Worm (Caenorhabditis elegans) whole organism, L4 larva: ENCODE measurements around the gene nhr-252.

Source experiments
- D1046.2 ChIP-seq: fragments of 200-800 bp; sonication (Bioruptor generic); IDR thresholded peaks from 2 replicates; pipeline ENCODE4 v1.3.6; 2022; ENCODE audit warnings: missing genetic modification characterization, missing compliant biosample characterization
- F44E2.7 ChIP-seq: fragments of 200-800 bp; sonication (Bioruptor generic); IDR thresholded peaks from 2 replicates; pipeline ENCODE4 v2.1.2; 2022; ENCODE audit warnings: missing genetic modification characterization, missing compliant biosample characterization
- F49E8.2 ChIP-seq: sonication (generic microtip); optimal IDR thresholded peaks from 2 replicates; lab custom pipeline; 2016; ENCODE audit warnings: missing compliant biosample characterization, mild to moderate bottlenecking, missing genetic modification characterization, borderline replicate concordance
- aha-1 ChIP-seq: fragments of 150-350 bp; peaks from one replicate; lab custom pipeline; 2014; ENCODE audit warnings: missing biosample characterization, missing genetic modification characterization
- ama-1 ChIP-seq: fragments of 150-350 bp; optimal IDR thresholded peaks from 2 replicates; lab custom pipeline; 2014; ENCODE audit warnings: inconsistent platforms, mixed read lengths
- ceh-62 ChIP-seq: sonication (generic microtip); optimal IDR thresholded peaks from 2 replicates; lab custom pipeline; 2017; ENCODE audit warnings: missing biosample characterization, missing genetic modification characterization
- daf-12 ChIP-seq: fragments of 150-350 bp; optimal IDR thresholded peaks from 2 replicates; lab custom pipeline; 2014; ENCODE audit warnings: missing biosample characterization, missing genetic modification reagents, missing genetic modification characterization
- dmd-8 ChIP-seq: fragments of 200-800 bp; sonication (Bioruptor generic); IDR thresholded peaks from 2 replicates; pipeline ENCODE4 v1.3.6; 2022; ENCODE audit warnings: missing genetic modification characterization, missing compliant biosample characterization
- egl-43 ChIP-seq: fragments of 200-800 bp; sonication (Bioruptor generic); IDR thresholded peaks from 2 replicates; pipeline ENCODE4 v1.3.6; 2022; ENCODE audit warnings: missing genetic modification reagents, missing genetic modification characterization, missing compliant biosample characterization
- gei-8 ChIP-seq: fragments of 200-800 bp; sonication (Bioruptor generic); optimal IDR thresholded peaks from 2 replicates; lab custom pipeline; 2018; ENCODE audit warnings: mild to moderate bottlenecking, missing genetic modification characterization, missing compliant biosample characterization
- hlh-11 ChIP-seq: fragments of 200-800 bp; sonication (Bioruptor generic); optimal IDR thresholded peaks from 2 replicates; lab custom pipeline; 2018; ENCODE audit warnings: mild to moderate bottlenecking, missing genetic modification characterization, missing compliant biosample characterization
- hlh-30 ChIP-seq: sonication (generic microtip); optimal IDR thresholded peaks from 2 replicates; lab custom pipeline; 2017; ENCODE audit warnings: antibody characterized with exemption, mild to moderate bottlenecking, missing genetic modification characterization, missing compliant biosample characterization; ENCODE audit not compliant: insufficient read depth
- jun-1 ChIP-seq: fragments of 150-350 bp; optimal IDR thresholded peaks from 2 replicates; lab custom pipeline; 2014; ENCODE audit warnings: missing biosample characterization, missing genetic modification reagents, missing genetic modification characterization
- lim-7 ChIP-seq: fragments of 200-800 bp; sonication (Bioruptor generic); IDR thresholded peaks from 2 replicates; pipeline ENCODE4 v1.3.6; 2022; ENCODE audit warnings: missing genetic modification characterization, missing compliant biosample characterization
- lin-1 ChIP-seq: fragments of 200-800 bp; sonication (Bioruptor generic); IDR thresholded peaks from 2 replicates; pipeline ENCODE4 v1.3.6; 2022; ENCODE audit warnings: missing genetic modification reagents, missing genetic modification characterization, missing compliant biosample characterization
- lsy-2 ChIP-seq, 2 experiments: fragments of 150-350 bp in 1 of 2; sonication (generic microtip) in 1 of 2; optimal IDR thresholded peaks; 2 replicates each; lab custom pipeline; 2014 to 2017; ENCODE audit warnings: missing biosample characterization in 2 of 2, missing genetic modification characterization in 2 of 2
- mdl-1 ChIP-seq, 2 experiments: fragments of 150-350 bp in 1 of 2; sonication (generic microtip) in 1 of 2; optimal IDR thresholded peaks; 2 replicates each; lab custom pipeline; 2014 to 2017; ENCODE audit warnings: missing biosample characterization in 2 of 2, missing genetic modification characterization in 2 of 2
- mep-1 ChIP-seq: fragments of 150-350 bp; sonication (generic microtip); optimal IDR thresholded peaks from 3 replicates; lab custom pipeline; 2014; ENCODE audit warnings: missing biosample characterization, missing genetic modification characterization
- mxl-2 ChIP-seq: fragments of 200-800 bp; sonication (Bioruptor generic); conservative IDR thresholded peaks from 2 replicates; pipeline ENCODE4 v1.3.6; 2022; ENCODE audit warnings: missing genetic modification reagents, missing genetic modification characterization, missing compliant biosample characterization
- mxl-3 ChIP-seq: fragments of 200-800 bp; sonication (Bioruptor generic); optimal IDR thresholded peaks from 2 replicates; lab custom pipeline; 2018; ENCODE audit warnings: mild to moderate bottlenecking, missing genetic modification characterization, missing compliant biosample characterization
- nhr-10 ChIP-seq: fragments of 150-350 bp; optimal IDR thresholded peaks from 2 replicates; lab custom pipeline; 2014; ENCODE audit warnings: missing biosample characterization, missing genetic modification characterization
- nhr-111 ChIP-seq: fragments of 200-800 bp; sonication (Bioruptor generic); optimal IDR thresholded peaks from 2 replicates; lab custom pipeline; 2018; ENCODE audit warnings: mild to moderate bottlenecking, missing genetic modification characterization, missing compliant biosample characterization
- nhr-237 ChIP-seq: sonication (generic microtip); optimal IDR thresholded peaks from 2 replicates; lab custom pipeline; 2017; ENCODE audit warnings: missing biosample characterization, missing genetic modification characterization
- nhr-28 ChIP-seq: fragments of 150-350 bp; optimal IDR thresholded peaks from 2 replicates; lab custom pipeline; 2014; ENCODE audit warnings: missing biosample characterization, missing genetic modification characterization
- nhr-48 ChIP-seq: sonication (generic microtip); optimal IDR thresholded peaks from 2 replicates; lab custom pipeline; 2016; ENCODE audit warnings: mild to moderate bottlenecking, missing genetic modification characterization, missing compliant biosample characterization
- nhr-77 ChIP-seq: fragments of 150-350 bp; optimal IDR thresholded peaks from 2 replicates; lab custom pipeline; 2014; ENCODE audit warnings: missing biosample characterization, missing genetic modification characterization
- pqm-1 ChIP-seq: sonication (generic microtip); optimal IDR thresholded peaks from 2 replicates; lab custom pipeline; 2017; ENCODE audit warnings: missing biosample characterization, missing genetic modification characterization
- rbr-2 ChIP-seq: sonication (generic microtip); optimal IDR thresholded peaks from 2 replicates; lab custom pipeline; 2016; ENCODE audit warnings: missing genotype, missing genetic modification characterization, missing compliant biosample characterization
- saeg-2 ChIP-seq: fragments of 200-800 bp; sonication (Bioruptor generic); IDR thresholded peaks from 2 replicates; pipeline ENCODE4 v1.3.6; 2022; ENCODE audit warnings: missing genetic modification reagents, missing genetic modification characterization, missing compliant biosample characterization
- set-16 ChIP-seq: fragments of 200-800 bp; sonication (Bioruptor generic); IDR thresholded peaks from 2 replicates; pipeline ENCODE4 v1.3.6; 2022; ENCODE audit warnings: missing genetic modification reagents, missing genetic modification characterization, missing compliant biosample characterization
- snpc-4 ChIP-seq: fragments of 150-350 bp; optimal IDR thresholded peaks from 2 replicates; lab custom pipeline; 2014; ENCODE audit warnings: missing biosample characterization, missing genetic modification characterization
- unc-39 ChIP-seq: sonication (generic microtip); optimal IDR thresholded peaks from 2 replicates; lab custom pipeline; 2017; ENCODE audit warnings: missing biosample characterization, missing genetic modification characterization
- unc-62 ChIP-seq, 3 experiments: fragments of 150-350 bp in 1 of 3; sonication (generic microtip); optimal IDR thresholded peaks in 2 of 3; peaks in 1 of 3; 1 replicate in 1 of 3; 2 replicates in 2 of 3; lab custom pipeline; 2014 to 2017; ENCODE audit warnings: missing biosample characterization in 3 of 3, missing genetic modification characterization in 3 of 3, missing genetic modification reagents in 3 of 3, missing genotype in 1 of 3
- zag-1 ChIP-seq: fragments of 150-350 bp; optimal IDR thresholded peaks from 2 replicates; lab custom pipeline; 2014; ENCODE audit warnings: missing biosample characterization, missing genetic modification characterization
- zip-2 ChIP-seq: fragments of 150-350 bp; optimal IDR thresholded peaks from 2 replicates; lab custom pipeline; 2014; ENCODE audit warnings: missing biosample characterization, missing genetic modification characterization
- ztf-7 ChIP-seq: fragments of 150-350 bp; optimal IDR thresholded peaks from 2 replicates; lab custom pipeline; 2014; ENCODE audit warnings: missing biosample characterization, missing genetic modification characterization

nhr-252 gene

DNA sequence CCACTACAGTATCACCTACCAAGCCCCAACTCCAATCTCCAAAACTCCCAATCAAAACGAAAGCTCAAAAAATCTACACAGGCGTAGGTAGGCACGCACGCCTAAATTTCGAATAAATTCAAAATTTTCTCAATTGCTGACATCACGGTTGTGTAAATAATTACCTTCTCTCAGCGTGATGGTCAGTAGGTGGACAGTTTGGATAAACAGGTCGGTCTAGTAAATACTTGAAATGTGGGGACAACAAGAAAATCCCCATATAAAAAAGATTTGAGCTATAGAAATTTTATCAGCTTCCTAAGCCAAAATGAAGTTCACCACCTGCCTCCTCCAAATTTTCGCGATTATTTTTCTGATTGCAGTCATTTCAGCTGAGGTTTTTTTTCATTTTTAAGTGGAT, 33.7 kb downstream of the nhr-252 start, which contains the start of gene B0554.1 (continued):
- no peak for TF ChIP-seq mdl-1 (tag; optimal IDR thresholded peaks at IDR 0.05; lab: Kevin White, UChicago)
- no peak for TF ChIP-seq snpc-4 (tag; lab: Kevin White, UChicago)

DNA sequence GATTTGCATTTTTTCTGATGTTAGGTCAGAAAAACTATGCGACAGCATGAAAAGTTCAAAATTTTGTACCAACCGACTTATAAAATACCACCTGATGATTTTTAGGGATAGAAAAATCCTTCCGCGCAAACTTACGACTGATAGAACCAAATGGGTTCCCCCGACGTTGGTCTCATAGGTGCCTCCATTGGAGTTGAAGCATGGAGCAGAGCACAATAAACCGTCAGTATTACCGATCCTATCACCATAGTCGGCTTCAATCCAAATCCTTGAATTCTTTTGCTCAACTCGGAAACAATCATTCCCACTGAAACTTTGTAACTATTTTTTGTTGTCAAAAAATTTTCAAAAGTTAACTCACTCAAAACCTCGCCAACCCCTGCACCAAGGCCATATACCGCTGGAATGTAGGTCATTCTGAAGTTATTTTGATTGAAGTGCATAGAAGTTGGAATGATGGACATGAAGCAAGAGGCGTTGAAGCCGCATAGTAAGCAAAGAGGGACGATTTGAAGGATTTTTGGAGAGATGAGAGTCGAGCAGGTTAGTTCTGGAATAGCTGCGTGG, 34.8 kb downstream of the nhr-252 start:
- no peak for TF ChIP-seq D1046.2 (GFP tag; lab: Robert Waterston, UW)
- no peak for TF ChIP-seq gei-8
- TF ChIP-seq F49E8.2 (tag; lab: Kevin White, UChicago) = no peak
- no peak for TF ChIP-seq zip-2 (tag; lab: Kevin White, UChicago)
- TF ChIP-seq aha-1 = peak; percentile 92
- peak in 1 of 2 experiments; percentile 90 for TF ChIP-seq unc-62 (GFP tag; optimal IDR thresholded peaks at IDR 0.05 in 1 of 2; lab: Kevin White, UChicago)
- TF ChIP-seq unc-62 (tag; optimal IDR thresholded peaks at IDR 0.05; lab: Kevin White, UChicago) = no peak
- no peak for TF ChIP-seq lsy-2 (tag; optimal IDR thresholded peaks at IDR 0.05; lab: Kevin White, UChicago)

DNA sequence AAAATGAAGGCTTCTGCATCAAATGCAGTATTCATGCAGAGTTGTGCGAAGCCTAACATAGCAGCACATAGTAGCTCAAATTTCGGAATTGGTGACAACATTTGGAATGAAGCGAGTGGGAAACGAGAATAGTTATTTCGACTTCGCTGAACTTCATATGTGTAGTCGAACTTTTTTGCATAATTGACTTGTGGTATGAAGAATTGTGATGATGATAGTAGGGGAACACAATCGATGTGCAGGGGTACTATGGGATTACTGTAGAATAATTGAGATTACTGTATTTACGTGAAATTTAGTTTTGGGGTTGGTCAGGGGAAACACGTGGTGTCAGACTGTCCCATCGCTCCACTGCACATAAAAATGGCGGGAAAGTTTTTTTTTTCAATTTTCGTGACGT, 36.5 kb downstream of the nhr-252 start, which contains the start of gene B0554.7:
TSS of gene B0554.7 (minus strand) at position 101 of the 400 bp plus-strand sequence.
- TF ChIP-seq aha-1 = peak; percentile 13
- TF ChIP-seq zag-1 = no peak
- TF ChIP-seq, all 104 proteins: peak for 1

DNA sequence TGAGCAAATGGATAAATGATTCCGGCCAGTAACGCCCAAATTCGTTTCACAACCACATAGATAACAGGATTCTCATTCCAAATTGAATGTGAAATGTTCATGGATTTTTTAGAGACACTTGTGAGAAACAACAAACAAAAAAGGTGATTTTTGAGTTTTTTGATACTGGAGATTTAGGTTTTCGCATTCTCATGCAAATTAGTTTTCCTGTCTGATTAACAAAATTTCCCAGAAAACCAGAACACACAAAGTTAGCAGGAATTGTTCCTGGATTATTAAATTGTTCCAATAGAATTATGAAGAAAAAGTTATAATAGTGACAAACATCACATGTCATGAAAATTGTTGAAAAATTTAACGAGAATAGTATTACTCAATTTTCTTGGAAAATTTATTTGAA, 38.8 kb downstream of the nhr-252 start, which contains the start of gene srh-33:
TSS of gene srh-33 (minus strand) at position 101 of the 400 bp plus-strand sequence.
- no peak for TF ChIP-seq hlh-30
- no peak for TF ChIP-seq egl-43 (GFP tag; lab: Robert Waterston, UW)
- TF ChIP-seq nhr-10 (tag; lab: Kevin White, UChicago) = no peak
- no peak for TF ChIP-seq pqm-1
- no peak for TF ChIP-seq set-16 (GFP tag; lab: Robert Waterston, UW)
- TF ChIP-seq ceh-62 = no peak
- TF ChIP-seq nhr-237 (tag; lab: Kevin White, UChicago) = no peak
- TF ChIP-seq ztf-7 (tag; lab: Kevin White, UChicago) = no peak
- TF ChIP-seq nhr-48 = no peak
- TF ChIP-seq mdl-1 (tag; optimal IDR thresholded peaks at IDR 0.05; lab: Kevin White, UChicago) = no peak
- no peak for TF ChIP-seq hlh-11
- TF ChIP-seq rbr-2 = no peak
- no peak for TF ChIP-seq mep-1 (tag; lab: Kevin White, UChicago)
- TF ChIP-seq saeg-2 = no peak
- TF ChIP-seq unc-62 (GFP tag; optimal IDR thresholded peaks at IDR 0.05 in 1 of 2; lab: Kevin White, UChicago) = no peak
- TF ChIP-seq unc-62 (tag; optimal IDR thresholded peaks at IDR 0.05; lab: Kevin White, UChicago) = no peak
- TF ChIP-seq mxl-3 (GFP tag; lab: Kevin White, UChicago) = no peak
- TF ChIP-seq ama-1 (lab: Kevin White, UChicago) = no peak

DNA sequence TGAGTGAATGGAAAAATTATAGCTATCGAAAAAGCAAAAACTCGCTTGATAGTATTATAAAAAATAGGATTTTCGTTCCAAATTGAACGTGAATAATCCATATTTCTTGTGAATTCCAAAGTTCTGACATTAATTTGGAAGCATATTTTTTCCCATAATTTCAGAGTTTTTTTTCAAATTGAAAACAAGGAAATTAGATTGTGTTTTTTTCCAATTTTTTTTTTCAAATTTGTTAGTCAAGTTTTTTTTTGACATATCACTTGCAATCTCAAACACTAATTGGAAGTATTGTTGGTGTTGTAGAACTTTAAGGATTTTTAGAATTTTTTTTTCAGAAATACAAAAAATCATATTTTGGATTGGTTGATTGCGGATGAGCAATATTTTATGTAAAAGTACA, 42.2 kb downstream of the nhr-252 start, which contains the start of gene srh-34:
TSS of gene srh-34 (minus strand) at position 101 of the 400 bp plus-strand sequence.
- no peak for TF ChIP-seq hlh-30
- no peak for TF ChIP-seq nhr-111 (GFP tag; lab: Kevin White, UChicago)
- no peak for TF ChIP-seq egl-43 (GFP tag; lab: Robert Waterston, UW)
- no peak for TF ChIP-seq nhr-77 (tag; lab: Kevin White, UChicago)
- no peak for TF ChIP-seq zag-1
- TF ChIP-seq lim-7 (GFP tag; lab: Robert Waterston, UW) = no peak
- TF ChIP-seq mdl-1 (tag; optimal IDR thresholded peaks at IDR 0.05; lab: Kevin White, UChicago) = no peak
- no peak for TF ChIP-seq rbr-2
- TF ChIP-seq daf-12 (tag; lab: Kevin White, UChicago) = no peak

DNA sequence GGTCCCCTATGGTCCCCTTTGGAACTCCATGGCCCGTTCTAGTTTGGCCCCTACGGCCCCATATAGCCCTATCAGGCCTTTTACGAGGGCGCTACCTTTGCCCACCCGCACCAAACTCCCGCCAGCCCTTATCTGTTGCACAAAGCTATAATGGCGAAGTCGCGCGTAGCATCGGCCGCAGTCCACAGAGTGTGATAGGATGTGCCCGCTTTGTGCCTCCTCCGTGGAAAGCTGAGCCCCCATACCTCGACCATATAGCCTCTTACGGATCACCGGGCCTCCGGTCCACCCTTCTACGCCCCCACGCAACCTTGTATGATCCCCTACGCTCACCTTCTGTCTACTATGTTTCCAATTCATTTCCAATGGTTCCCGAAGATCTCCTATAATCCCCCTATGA, 42.6 kb downstream of the nhr-252 start:
- TF ChIP-seq set-16 (GFP tag; lab: Robert Waterston, UW) (peak; percentile 58), lsy-2 (tag; optimal IDR thresholded peaks at IDR 0.05; lab: Kevin White, UChicago) (no peak), jun-1 (no peak), F44E2.7 (GFP tag; lab: Robert Waterston, UW) (0 out of 2 replicates have a peak, but pooled peaks have one; percentile 9), mxl-2 (GFP tag; lab: Robert Waterston, UW) (no peak), ama-1 (lab: Kevin White, UChicago) (no peak), unc-39 (tag; lab: Kevin White, UChicago) (no peak), dmd-8 (GFP tag; lab: Robert Waterston, UW) (no peak), unc-62 (GFP tag; optimal IDR thresholded peaks at IDR 0.05 in 1 of 2; lab: Kevin White, UChicago) (peak in 1 of 2 experiments; percentile 27), unc-62 (tag; optimal IDR thresholded peaks at IDR 0.05; lab: Kevin White, UChicago) (no peak), lin-1 (GFP tag; lab: Robert Waterston, UW) (no peak), nhr-28 (tag; lab: Kevin White, UChicago) (no peak)
- TF ChIP-seq, all 104 proteins: peak for 3
